Worm (Caenorhabditis elegans) whole organism, L4/young adult: ENCODE results near the gene str-61.
"Not testable (repeated sequence)": the region's sequence is repeated elsewhere in the genome, so short reads cannot be mapped to it uniquely, and the experiment has no call there.

Source experiments
- W03F9.2 ChIP-seq: fragments of 150-350 bp; optimal IDR thresholded peaks from 2 replicates; lab custom pipeline; 2014; ENCODE audit warnings: missing biosample characterization, missing genetic modification characterization
- dao-5 ChIP-seq: sonication (generic microtip); optimal IDR thresholded peaks from 2 replicates; lab custom pipeline; 2016; ENCODE audit warnings: missing genotype, missing genetic modification characterization, moderate library complexity, missing compliant biosample characterization
- him-1 ChIP-seq: sonication (generic microtip); optimal IDR thresholded peaks from 2 replicates; lab custom pipeline; 2016; ENCODE audit warnings: missing genotype, missing genetic modification reagents, missing genetic modification characterization, missing compliant biosample characterization

Gene str-61

DNA sequence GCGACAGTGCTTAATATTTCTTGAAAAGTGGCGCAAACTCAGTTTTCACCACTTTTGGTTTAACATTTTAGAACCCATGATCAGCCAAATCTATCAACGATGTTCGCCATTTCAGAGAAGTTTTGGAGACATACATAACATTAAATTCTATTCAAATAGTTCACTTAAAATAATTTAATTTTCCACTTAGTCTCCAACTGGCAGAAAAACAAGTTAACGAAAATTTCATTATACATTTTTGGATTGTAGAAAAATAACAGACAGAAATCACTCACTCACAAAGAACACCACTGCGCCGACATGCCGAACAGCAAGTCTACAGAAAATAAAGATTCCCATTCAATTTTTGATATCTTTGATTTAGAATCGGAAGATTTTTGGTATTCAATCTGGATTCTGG is 8.9 kb upstream of the str-61 start, which contains the start of gene srw-44:
Gene srw-44, plus strand, starts transcription at position 301 of the 400 bp plus-strand sequence.
- TF ChIP-seq him-1 (tag; lab: Kevin White, UChicago) (no peak), W03F9.2 (tag; lab: Kevin White, UChicago) (no peak), dao-5 (tag; lab: Kevin White, UChicago) (no peak)

DNA sequence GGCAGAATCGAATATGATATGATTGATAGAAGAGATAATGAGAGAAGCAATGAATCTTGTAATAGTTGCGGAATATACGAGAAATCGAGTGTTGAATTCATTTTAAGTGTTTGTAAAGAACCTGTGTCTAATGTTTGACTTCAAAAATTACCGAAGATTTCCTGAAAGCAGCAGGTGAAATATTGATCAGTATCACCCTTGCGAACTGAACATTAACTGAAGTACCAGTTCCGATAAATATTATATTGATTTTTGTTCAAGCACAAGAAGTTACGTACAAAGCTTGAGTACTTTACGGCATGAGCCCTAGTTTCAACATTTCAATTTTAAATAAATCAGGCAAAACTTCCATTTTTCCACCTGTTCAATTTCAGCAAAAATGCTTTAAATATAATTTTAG is 8.1 kb upstream of the str-61 start, which contains the start of gene srz-103:
Gene srz-103, minus strand, starts transcription at position 101 of the 400 bp plus-strand sequence.
- no peak for TF ChIP-seq W03F9.2 (tag; lab: Kevin White, UChicago)
- TF ChIP-seq him-1 (tag; lab: Kevin White, UChicago), result no peak

DNA sequence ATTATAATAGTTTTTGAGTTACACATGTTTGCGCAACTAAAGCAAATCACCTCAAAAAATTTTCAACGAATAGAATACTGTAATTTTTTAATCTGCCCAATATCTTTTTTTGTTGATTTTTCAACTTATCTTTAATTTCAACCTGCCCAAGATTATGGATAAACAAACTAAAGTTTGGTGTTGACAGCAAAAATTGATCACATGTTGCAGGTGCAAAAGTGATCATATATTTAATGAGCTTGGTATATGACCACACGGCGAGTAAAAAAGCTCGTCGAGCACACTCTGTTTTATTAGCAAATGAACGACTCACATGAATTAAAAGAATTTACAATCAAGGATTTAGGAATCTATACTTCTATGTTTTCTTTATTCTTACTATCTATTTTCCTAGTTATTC is 4.5 kb upstream of the str-61 start, which contains the start of gene srz-1:
Gene srz-1, plus strand, starts transcription at position 301 of the 400 bp plus-strand sequence.
- TF ChIP-seq him-1 (tag; lab: Kevin White, UChicago), result no peak
- TF ChIP-seq W03F9.2 (tag; lab: Kevin White, UChicago), result no peak
- TF ChIP-seq dao-5 (tag; lab: Kevin White, UChicago), result no peak

- TF ChIP-seq him-1 (tag; lab: Kevin White, UChicago) (no peak), dao-5 (tag; lab: Kevin White, UChicago) (no peak), W03F9.2 (tag; lab: Kevin White, UChicago) (no peak)
Observed at ce11 chrV:16674399-16674798, 3.3 kb upstream of the str-61 start.

ce11 chrV:16672198-16672597 is 1.1 kb upstream of the str-61 start, which contains the start of gene F14F8.8:
Gene F14F8.8 (minus strand): TSS chrV:16672298.
- TF ChIP-seq dao-5 (tag; lab: Kevin White, UChicago), result no peak
- TF ChIP-seq him-1 (tag; lab: Kevin White, UChicago), result no peak
- TF ChIP-seq W03F9.2 (tag; lab: Kevin White, UChicago), result no peak

ce11 chrV:16668473-16668872 is 2.6 kb downstream of the str-61 start, which contains the start of gene F14F8.9:
Gene F14F8.9 (minus strand): TSS chrV:16668573.
- TF ChIP-seq W03F9.2 (tag; lab: Kevin White, UChicago) (no peak), him-1 (tag; lab: Kevin White, UChicago) (no peak), dao-5 (tag; lab: Kevin White, UChicago) (no peak)

DNA sequence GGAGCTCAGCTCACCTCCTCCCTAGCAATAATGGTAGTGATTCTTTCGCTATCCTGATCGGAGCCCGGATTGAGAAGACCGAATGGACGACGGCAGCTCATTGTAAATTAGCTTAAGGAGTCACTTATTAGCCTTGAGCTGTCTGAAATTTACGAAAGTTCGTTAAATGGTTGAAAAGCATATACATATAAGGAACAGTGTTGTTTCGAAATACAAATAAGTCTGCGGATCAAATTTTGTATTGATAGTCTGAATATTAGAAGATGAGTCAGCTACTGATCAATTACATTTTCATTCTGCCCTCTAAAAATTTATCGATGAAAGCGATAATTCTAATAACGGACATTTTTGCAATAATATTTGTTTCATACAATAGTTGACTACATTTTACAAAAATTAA is 4.4 kb downstream of the str-61 start, which contains the start of gene F14F8.14:
Gene F14F8.14, minus strand, starts transcription at position 101 of the 400 bp plus-strand sequence.
- TF ChIP-seq dao-5 (tag; lab: Kevin White, UChicago) (no peak), him-1 (tag; lab: Kevin White, UChicago) (no peak), W03F9.2 (tag; lab: Kevin White, UChicago) (no peak)

DNA sequence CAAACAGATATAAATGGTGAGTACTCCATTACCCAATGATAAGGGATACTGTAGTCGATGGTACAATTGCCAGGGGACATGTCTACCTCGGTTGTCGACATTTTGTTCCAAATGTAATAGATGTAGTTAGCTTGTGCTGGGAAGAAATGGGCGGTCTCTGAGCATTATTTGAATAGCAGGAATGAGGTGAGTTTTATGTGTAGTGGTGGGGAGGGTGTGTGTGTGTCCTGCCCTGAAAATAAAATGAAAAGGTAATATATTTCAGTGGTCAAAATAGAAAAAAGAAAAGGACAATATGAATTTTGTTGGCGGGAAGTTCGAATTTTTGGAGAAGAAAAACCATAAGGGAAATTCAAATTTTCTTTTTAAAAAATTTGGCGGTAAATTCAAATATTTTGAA is 10.3 kb downstream of the str-61 start, which contains the start of gene Y70C5B.2:
Gene Y70C5B.2, minus strand, starts transcription at position 101 of the 400 bp plus-strand sequence.
- TF ChIP-seq dao-5, him-1, W03F9.2 (tag; lab: Kevin White, UChicago): not testable (repeated sequence)

DNA sequence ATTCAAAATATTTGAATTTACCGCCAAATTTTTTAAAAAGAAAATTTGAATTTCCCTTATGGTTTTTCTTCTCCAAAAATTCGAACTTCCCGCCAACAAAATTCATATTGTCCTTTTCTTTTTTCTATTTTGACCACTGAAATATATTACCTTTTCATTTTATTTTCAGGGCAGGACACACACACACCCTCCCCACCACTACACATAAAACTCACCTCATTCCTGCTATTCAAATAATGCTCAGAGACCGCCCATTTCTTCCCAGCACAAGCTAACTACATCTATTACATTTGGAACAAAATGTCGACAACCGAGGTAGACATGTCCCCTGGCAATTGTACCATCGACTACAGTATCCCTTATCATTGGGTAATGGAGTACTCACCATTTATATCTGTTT is 16.8 kb downstream of the str-61 start, which contains the start of gene W06G6.15:
Gene W06G6.15, plus strand, starts transcription at position 301 of the 400 bp plus-strand sequence.
- TF ChIP-seq W03F9.2, him-1, dao-5 (tag; lab: Kevin White, UChicago): not testable (repeated sequence)

DNA sequence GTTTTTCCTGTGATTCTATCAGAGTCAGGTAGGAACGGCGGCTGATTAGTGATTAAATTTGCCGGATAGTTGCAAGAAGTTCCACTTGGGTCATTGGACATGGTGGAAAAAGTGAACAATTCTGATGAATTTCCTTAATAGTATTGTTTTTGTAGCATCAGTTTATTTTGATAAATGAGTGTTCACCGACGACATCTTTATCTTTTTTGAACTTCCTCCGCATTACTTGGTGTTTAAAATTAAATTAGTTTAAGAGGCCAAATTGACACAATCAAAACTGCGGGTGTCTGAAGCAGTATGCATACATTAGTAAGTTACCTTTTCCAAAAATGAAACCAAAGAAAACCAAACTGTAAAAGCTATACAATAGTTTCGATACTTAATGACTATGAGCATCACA is 21.9 kb downstream of the str-61 start, which contains the start of gene W06G6.11:
Gene W06G6.11, minus strand, starts transcription at position 101 of the 400 bp plus-strand sequence.
- TF ChIP-seq him-1, dao-5, W03F9.2 (tag; lab: Kevin White, UChicago): not testable (repeated sequence)

DNA sequence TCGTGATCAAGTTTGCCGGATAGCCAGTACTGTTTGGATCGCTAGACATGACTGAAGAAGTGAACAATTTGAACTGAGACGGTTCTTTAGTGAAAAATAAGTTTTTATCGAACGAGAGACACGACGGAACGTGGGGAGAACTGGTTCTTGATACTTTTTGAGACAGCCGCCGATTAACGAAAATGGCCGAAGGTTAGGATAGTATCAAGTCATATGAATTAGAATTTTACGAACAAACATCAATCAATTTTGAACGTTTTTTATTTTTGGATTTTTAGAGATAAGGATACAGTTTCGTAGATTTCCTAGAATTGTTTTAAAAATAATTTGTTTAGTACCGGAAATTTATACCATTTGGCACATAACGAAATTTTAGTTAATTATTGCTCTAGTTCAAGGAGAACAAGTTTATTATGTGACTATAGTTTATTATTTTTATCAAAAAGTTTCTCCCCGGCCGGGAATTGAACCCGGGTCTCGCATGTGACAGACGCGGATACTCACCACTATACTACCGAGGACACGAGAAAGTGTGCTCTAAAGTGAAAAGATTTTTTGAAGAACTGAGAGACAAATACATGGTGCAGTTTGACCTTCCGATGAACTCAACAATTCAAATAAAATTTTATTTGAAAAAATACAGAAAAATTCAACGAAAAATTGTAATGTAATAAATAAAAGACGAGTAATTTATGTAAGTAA is 22.6 kb downstream of the str-61 start, which contains the start of gene W06G6.20:
Gene W06G6.20, minus strand, starts transcription at position 51 of the 702 bp plus-strand sequence.
- no peak for TF ChIP-seq W03F9.2 (tag; lab: Kevin White, UChicago)
- TF ChIP-seq dao-5 (tag; lab: Kevin White, UChicago), result no peak
- TF ChIP-seq him-1 (tag; lab: Kevin White, UChicago), result no peak

ce11 chrV:16647093-16647492 is 24.0 kb downstream of the str-61 start, which contains the start of gene W06G6.10:
Gene W06G6.10 (minus strand): TSS chrV:16647193.
- TF ChIP-seq dao-5 (tag; lab: Kevin White, UChicago), result no peak
- no peak for TF ChIP-seq him-1 (tag; lab: Kevin White, UChicago)
- no peak for TF ChIP-seq W03F9.2 (tag; lab: Kevin White, UChicago)

DNA sequence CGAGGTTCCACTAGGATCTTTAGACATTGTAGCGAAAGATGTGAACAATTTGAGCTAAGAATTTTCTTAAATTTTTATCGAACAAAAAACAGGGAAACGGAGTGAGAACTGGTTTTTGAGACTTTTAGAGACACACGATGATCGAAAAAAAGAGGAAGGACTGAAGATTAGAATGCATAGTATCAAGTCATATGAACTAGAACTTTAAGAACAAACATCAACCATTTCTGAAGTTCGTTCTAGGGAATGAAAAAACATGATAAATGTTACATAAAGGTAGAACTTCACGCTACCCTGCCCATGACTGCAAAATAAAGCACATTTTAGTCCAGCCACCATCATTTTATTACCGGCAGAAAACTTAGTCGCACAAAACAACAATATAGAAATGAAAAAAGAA is 24.7 kb downstream of the str-61 start, which contains the start of gene W06G6.9:
Gene W06G6.9, minus strand, starts transcription at position 101 of the 400 bp plus-strand sequence.
- TF ChIP-seq W03F9.2 (tag; lab: Kevin White, UChicago), result no peak
- TF ChIP-seq him-1 (tag; lab: Kevin White, UChicago), result no peak
- no peak for TF ChIP-seq dao-5 (tag; lab: Kevin White, UChicago)
